Worm (Caenorhabditis elegans) whole organism, L1 larva: ENCODE results near the gene itr-1.

Experiments used
- lsy-2 ChIP-seq, 2 experiments: fragments of 150-350 bp; optimal IDR thresholded peaks; 2 replicates each; lab custom pipeline; 2014; ENCODE audit warnings: missing biosample characterization in 2 of 2, missing genetic modification characterization in 2 of 2
- pqm-1 ChIP-seq: sonication (generic microtip); optimal IDR thresholded peaks from 3 replicates; lab custom pipeline; 2017; ENCODE audit warnings: missing biosample characterization, missing genetic modification characterization

DNA sequence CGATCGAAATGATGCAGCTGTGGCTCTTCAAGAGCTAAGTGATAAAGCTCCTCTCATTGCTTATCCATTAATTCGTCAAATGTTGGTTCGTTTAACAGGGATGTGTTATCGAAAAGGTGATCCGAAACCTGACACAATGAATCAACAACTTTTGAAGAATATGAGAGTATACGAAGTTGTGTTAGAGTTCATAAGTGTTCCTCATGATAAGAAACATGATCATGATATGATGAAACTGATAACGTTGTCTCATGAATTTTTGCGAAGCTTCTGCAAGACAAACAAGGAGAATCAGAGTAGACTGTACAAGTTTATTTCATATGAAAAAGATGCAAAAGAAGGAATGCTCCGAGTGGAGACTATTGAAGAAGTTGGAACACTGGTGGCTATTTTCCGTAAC, 14.4 kb downstream of the itr-1 start:
- TF ChIP-seq lsy-2 (tag; optimal IDR thresholded peaks at IDR 0.05; lab: Kevin White, UChicago) (no peak), pqm-1 (tag; lab: Kevin White, UChicago) (no peak)
